Worm (Caenorhabditis elegans) whole organism, midembryonic: ENCODE data around the gene F22B5.4.

Source experiments
- T22C8.4 ChIP-seq: fragments of 200-800 bp; sonication (Bioruptor generic); IDR thresholded peaks from 2 replicates; pipeline ENCODE4 v1.3.6; 2022; ENCODE audit warnings: missing genetic modification characterization, missing compliant biosample characterization
- cog-1 ChIP-seq: sonication (generic microtip); optimal IDR thresholded peaks from 2 replicates; lab custom pipeline; 2016; ENCODE audit warnings: missing genetic modification characterization, missing compliant biosample characterization
- flt-1 ChIP-seq: fragments of 200-800 bp; sonication (Bioruptor generic); IDR thresholded peaks from 2 replicates; pipeline ENCODE4 v1.3.6; 2022; ENCODE audit warnings: missing genetic modification characterization, missing compliant biosample characterization
- klf-2 ChIP-seq: fragments of 200-800 bp; sonication (Bioruptor generic); conservative IDR thresholded peaks from 2 replicates; pipeline ENCODE4 v1.3.6; 2022; ENCODE audit warnings: missing genetic modification reagents, missing genetic modification characterization, missing compliant biosample characterization
- med-1 ChIP-seq: sonication (generic microtip); optimal IDR thresholded peaks from 2 replicates; lab custom pipeline; 2017; ENCODE audit warnings: missing genetic modification characterization, mild to moderate bottlenecking, missing compliant biosample characterization, antibody characterized with exemption, missing genetic modification reagents; ENCODE audit not compliant: insufficient read depth
- ref-1 ChIP-seq: fragments of 200-800 bp; sonication (Bioruptor generic); conservative IDR thresholded peaks from 2 replicates; pipeline ENCODE4 v1.3.6; 2022; ENCODE audit warnings: missing genetic modification reagents, missing genetic modification characterization, missing compliant biosample characterization
- tab-1 ChIP-seq: fragments of 200-800 bp; sonication (Bioruptor generic); IDR thresholded peaks from 2 replicates; pipeline ENCODE4 v1.3.6; 2022; ENCODE audit warnings: missing genetic modification characterization, missing compliant biosample characterization
- ztf-23 ChIP-seq: fragments of 200-800 bp; sonication (Bioruptor generic); IDR thresholded peaks from 2 replicates; pipeline ENCODE4 v1.3.6; 2022; ENCODE audit warnings: missing genetic modification reagents, missing genetic modification characterization, missing compliant biosample characterization
- ztf-29 ChIP-seq: fragments of 200-800 bp; sonication (Bioruptor generic); IDR thresholded peaks from 2 replicates; pipeline ENCODE4 v1.3.6; 2022; ENCODE audit warnings: missing genetic modification reagents, missing genetic modification characterization, missing compliant biosample characterization

Gene F22B5.4

ce11 chrII:8449660-8450118 is at the start of gene F22B5.4:
Gene F22B5.4, plus strand, starts transcription at chrII:8449710.
- TF ChIP-seq ref-1 (no peak), ztf-29 (GFP tag; lab: Robert Waterston, UW) (no peak), med-1 (GFP tag; lab: Kevin White, UChicago) (no peak), cog-1 (tag; lab: Kevin White, UChicago) (no peak), T22C8.4 (GFP tag; lab: Robert Waterston, UW) (no peak)

- TF ChIP-seq ztf-23 (GFP tag; lab: Robert Waterston, UW) (no peak), tab-1 (GFP tag; lab: Robert Waterston, UW) (no peak), T22C8.4 (GFP tag; lab: Robert Waterston, UW) (no peak), klf-2 (GFP tag; lab: Robert Waterston, UW) (no peak), cog-1 (tag; lab: Kevin White, UChicago) (no peak), flt-1 (GFP tag; lab: Robert Waterston, UW) (no peak), med-1 (GFP tag; lab: Kevin White, UChicago) (no peak), ztf-29 (GFP tag; lab: Robert Waterston, UW) (no peak), ref-1 (no peak)
Measured at ce11 chrII:8399997-8400396, 49.5 kb upstream of the F22B5.4 start.

- no peak for TF ChIP-seq T22C8.4 (GFP tag; lab: Robert Waterston, UW)
- no peak for TF ChIP-seq ztf-29 (GFP tag; lab: Robert Waterston, UW)
- no peak for TF ChIP-seq klf-2 (GFP tag; lab: Robert Waterston, UW)
- no peak for TF ChIP-seq med-1 (GFP tag; lab: Kevin White, UChicago)
- no peak for TF ChIP-seq ref-1
- no peak for TF ChIP-seq cog-1 (tag; lab: Kevin White, UChicago)
- no peak for TF ChIP-seq ztf-23 (GFP tag; lab: Robert Waterston, UW)
- no peak for TF ChIP-seq flt-1 (GFP tag; lab: Robert Waterston, UW)
- no peak for TF ChIP-seq tab-1 (GFP tag; lab: Robert Waterston, UW)
Measured at ce11 chrII:8404748-8405147, 44.8 kb upstream of the F22B5.4 start, which contains the start of gene skpo-1. Gene skpo-1, minus strand, starts transcription at chrII:8404848.

- TF ChIP-seq klf-2 (GFP tag; lab: Robert Waterston, UW) (no peak), ref-1 (no peak)
Measured at ce11 chrII:8405303-8405702, 44.2 kb upstream of the F22B5.4 start, which contains the start of gene ubc-24. Gene ubc-24, plus strand, starts transcription at chrII:8405603.

ce11 chrII:8407491-8407890 is 42.0 kb upstream of the F22B5.4 start, which contains the start of gene sra-13:
Gene sra-13, plus strand, starts transcription at chrII:8407685.
- no peak for TF ChIP-seq ztf-23 (GFP tag; lab: Robert Waterston, UW)
- no peak for TF ChIP-seq T22C8.4 (GFP tag; lab: Robert Waterston, UW)
- TF ChIP-seq ref-1, result no peak
- TF ChIP-seq tab-1 (GFP tag; lab: Robert Waterston, UW), result no peak
- no peak for TF ChIP-seq klf-2 (GFP tag; lab: Robert Waterston, UW)
- TF ChIP-seq flt-1 (GFP tag; lab: Robert Waterston, UW), result no peak
- no peak for TF ChIP-seq ztf-29 (GFP tag; lab: Robert Waterston, UW)
- no peak for TF ChIP-seq med-1 (GFP tag; lab: Kevin White, UChicago)
- no peak for TF ChIP-seq cog-1 (tag; lab: Kevin White, UChicago)

ce11 chrII:8409538-8409937 is 40.0 kb upstream of the F22B5.4 start:
- TF ChIP-seq klf-2 (GFP tag; lab: Robert Waterston, UW) (no peak), tab-1 (GFP tag; lab: Robert Waterston, UW) (no peak), T22C8.4 (GFP tag; lab: Robert Waterston, UW) (no peak), med-1 (GFP tag; lab: Kevin White, UChicago) (no peak)

- no peak for TF ChIP-seq med-1 (GFP tag; lab: Kevin White, UChicago)
- no peak for TF ChIP-seq klf-2 (GFP tag; lab: Robert Waterston, UW)
- TF ChIP-seq ref-1, result no peak
- no peak for TF ChIP-seq flt-1 (GFP tag; lab: Robert Waterston, UW)
- TF ChIP-seq ztf-23 (GFP tag; lab: Robert Waterston, UW), result no peak
- no peak for TF ChIP-seq tab-1 (GFP tag; lab: Robert Waterston, UW)
- no peak for TF ChIP-seq T22C8.4 (GFP tag; lab: Robert Waterston, UW)
- no peak for TF ChIP-seq cog-1 (tag; lab: Kevin White, UChicago)
- no peak for TF ChIP-seq ztf-29 (GFP tag; lab: Robert Waterston, UW)
Measured at ce11 chrII:8411002-8411401, 38.5 kb upstream of the F22B5.4 start.

- no peak for TF ChIP-seq ref-1
- TF ChIP-seq tab-1 (GFP tag; lab: Robert Waterston, UW), result no peak
- no peak for TF ChIP-seq T22C8.4 (GFP tag; lab: Robert Waterston, UW)
- no peak for TF ChIP-seq med-1 (GFP tag; lab: Kevin White, UChicago)
- no peak for TF ChIP-seq flt-1 (GFP tag; lab: Robert Waterston, UW)
- TF ChIP-seq ztf-23 (GFP tag; lab: Robert Waterston, UW), result no peak
- TF ChIP-seq cog-1 (tag; lab: Kevin White, UChicago), result no peak
Measured at ce11 chrII:8412061-8412721, 37.3 kb upstream of the F22B5.4 start, which contains the start of gene efl-3. Gene efl-3, plus strand, starts transcription at chrII:8412671.

- no peak for TF ChIP-seq flt-1 (GFP tag; lab: Robert Waterston, UW)
- TF ChIP-seq med-1 (GFP tag; lab: Kevin White, UChicago), result no peak
- no peak for TF ChIP-seq cog-1 (tag; lab: Kevin White, UChicago)
- TF ChIP-seq tab-1 (GFP tag; lab: Robert Waterston, UW), result no peak
Measured at ce11 chrII:8412935-8413334, 36.6 kb upstream of the F22B5.4 start.
